Worm (Caenorhabditis elegans): Measurements from ENCODE around the gene cest-12.

DNA sequence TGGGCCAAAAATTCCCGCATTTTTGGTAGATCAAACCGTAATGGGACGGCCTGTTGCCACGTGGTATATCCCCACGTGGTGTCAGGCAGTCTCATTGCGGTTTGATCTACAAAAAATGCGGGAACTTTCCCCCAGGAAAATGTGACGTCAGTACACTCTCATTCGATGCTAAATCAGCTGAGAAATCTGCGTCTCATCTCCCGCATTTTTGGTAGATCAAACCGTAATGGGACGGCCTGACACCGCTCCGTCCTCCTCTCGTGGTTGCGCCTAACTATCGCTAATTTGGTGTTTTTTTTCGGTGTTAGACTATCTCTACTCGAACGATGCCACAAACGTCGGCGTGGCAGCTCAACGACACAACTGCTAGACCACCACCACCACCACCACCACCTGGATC, 45.9 kb downstream of the cest-12 start, which contains the start of gene zyg-8:
- TF ChIP-seq ama-1 (optimal IDR thresholded peaks at IDR 0.05) = no peak
- no peak for TF ChIP-seq scrt-1 (GFP tag; IDR thresholded peaks at IDR 0.05)
- TF ChIP-seq B0310.2 (tag; optimal IDR thresholded peaks at IDR 0.05) = no peak
- TF ChIP-seq hmbx-1 (tag; optimal IDR thresholded peaks at IDR 0.05) = no peak
- TF ChIP-seq tbx-11 (GFP tag; IDR thresholded peaks at IDR 0.05) = no peak
- TF ChIP-seq hmg-4 (GFP tag; optimal IDR thresholded peaks at IDR 0.05) = no peak
- TF ChIP-seq ceh-36 (tag; optimal IDR thresholded peaks at IDR 0.05) = no peak
- no peak for TF ChIP-seq sea-1 (GFP tag; conservative IDR thresholded peaks at IDR 0.05)
- no peak for TF ChIP-seq ets-7 (tag; optimal IDR thresholded peaks at IDR 0.05)
- no peak for TF ChIP-seq tra-4 (tag; optimal IDR thresholded peaks at IDR 0.05)

Measured in whole organism, early embryonic.